ENCODE assay signal across 2 worm cellular contexts in genomic region chrV:4499156-4499808, ce11.
TF ChIP-seq lines count a peak whose summit lies in the region.

No protein-coding gene starts in this region.

TF ChIP-seq in whole organism, L2 larva, 48 proteins besides CTCF, POLR2A, EP300 and RAD21 (continued from another document):
- no peak for TF ChIP-seq R02D3.7 (tag; optimal IDR thresholded peaks at IDR 0.05; lab: Kevin White, UChicago)
TF ChIP-seq in whole organism, L2 larva: peak in this region for 12.

TF ChIP-seq in whole organism, L4 larva, 104 proteins besides CTCF, POLR2A, EP300 and RAD21 (continued from another document):
- no peak for TF ChIP-seq nhr-11 (tag; optimal IDR thresholded peaks at IDR 0.05; lab: Kevin White, UChicago)
